Worm (Caenorhabditis elegans) whole organism, L2 larva: ENCODE data around the gene F22E12.1.

ENCODE experiments used
- F13H6.1 ChIP-seq: sonication (generic microtip); optimal IDR thresholded peaks from 2 replicates; lab custom pipeline; 2016; ENCODE audit warnings: missing genetic modification characterization, missing compliant biosample characterization
- Y55F3AM.14 ChIP-seq: fragments of 200-800 bp; sonication (Bioruptor generic); optimal IDR thresholded peaks from 2 replicates; lab custom pipeline; 2018; ENCODE audit warnings: mild to moderate bottlenecking, missing genetic modification characterization, missing compliant biosample characterization
- ZK546.5 ChIP-seq: sonication (generic microtip); optimal IDR thresholded peaks from 2 replicates; lab custom pipeline; 2017; ENCODE audit warnings: missing biosample characterization, missing genetic modification characterization
- alr-1 ChIP-seq: fragments of 150-350 bp; optimal IDR thresholded peaks from 2 replicates; lab custom pipeline; 2014; ENCODE audit warnings: missing biosample characterization, missing genetic modification characterization
- aly-2 ChIP-seq: fragments of 150-350 bp; optimal IDR thresholded peaks from 2 replicates; lab custom pipeline; 2014; ENCODE audit warnings: missing biosample characterization, missing genetic modification characterization
- ceh-82 ChIP-seq: fragments of 150-350 bp; optimal IDR thresholded peaks from 2 replicates; lab custom pipeline; 2014; ENCODE audit warnings: missing biosample characterization, missing genetic modification characterization
- crh-2 ChIP-seq: sonication (generic microtip); optimal IDR thresholded peaks from 2 replicates; lab custom pipeline; 2017; ENCODE audit warnings: missing biosample characterization, missing genetic modification characterization
- dmd-4 ChIP-seq: sonication (generic microtip); optimal IDR thresholded peaks from 2 replicates; lab custom pipeline; 2017; ENCODE audit warnings: missing biosample characterization, missing genetic modification characterization
- elt-1 ChIP-seq: fragments of 150-350 bp; optimal IDR thresholded peaks from 2 replicates; lab custom pipeline; 2014; ENCODE audit warnings: missing biosample characterization, missing genetic modification characterization
- fos-1 ChIP-seq: fragments of 150-350 bp; optimal IDR thresholded peaks from 2 replicates; lab custom pipeline; 2014; ENCODE audit warnings: missing biosample characterization, missing genetic modification characterization
- gmeb-1 ChIP-seq: fragments of 150-350 bp; optimal IDR thresholded peaks from 2 replicates; lab custom pipeline; 2014; ENCODE audit warnings: missing biosample characterization, missing genetic modification characterization
- lin-11 ChIP-seq: fragments of 150-350 bp; sonication (generic microtip); optimal IDR thresholded peaks from 2 replicates; lab custom pipeline; 2014; ENCODE audit warnings: missing biosample characterization, missing genetic modification characterization, inconsistent platforms, mixed read lengths
- lsy-2 ChIP-seq, 2 experiments: fragments of 150-350 bp in 1 of 2; sonication (generic microtip) in 1 of 2; optimal IDR thresholded peaks; 2 replicates each; lab custom pipeline; 2014 to 2017; ENCODE audit warnings: missing biosample characterization in 2 of 2, missing genetic modification characterization in 2 of 2
- mab-5 ChIP-seq: fragments of 150-350 bp; optimal IDR thresholded peaks from 2 replicates; lab custom pipeline; 2014; ENCODE audit warnings: missing biosample characterization, missing genetic modification characterization
- mbf-1 ChIP-seq: sonication (generic microtip); optimal IDR thresholded peaks from 2 replicates; lab custom pipeline; 2017; ENCODE audit warnings: missing biosample characterization, missing genetic modification characterization
- nhr-10 ChIP-seq: sonication (generic microtip); optimal IDR thresholded peaks from 2 replicates; lab custom pipeline; 2017; ENCODE audit warnings: missing biosample characterization, missing genetic modification characterization
- nhr-11 ChIP-seq: fragments of 150-350 bp; optimal IDR thresholded peaks from 2 replicates; lab custom pipeline; 2014; ENCODE audit warnings: missing biosample characterization, missing genetic modification characterization
- nhr-12 ChIP-seq: fragments of 150-350 bp; optimal IDR thresholded peaks from 2 replicates; lab custom pipeline; 2014; ENCODE audit warnings: missing biosample characterization, missing genetic modification characterization
- nhr-237 ChIP-seq: fragments of 150-350 bp; optimal IDR thresholded peaks from 2 replicates; lab custom pipeline; 2014; ENCODE audit warnings: missing biosample characterization, missing genetic modification characterization
- nhr-25 ChIP-seq: fragments of 150-350 bp; sonication (generic microtip); optimal IDR thresholded peaks from 3 replicates; lab custom pipeline; 2014; ENCODE audit warnings: missing biosample characterization, missing genetic modification characterization
- nhr-6 ChIP-seq: fragments of 150-350 bp; optimal IDR thresholded peaks from 2 replicates; lab custom pipeline; 2014; ENCODE audit warnings: missing biosample characterization, missing genetic modification characterization
- peb-1 ChIP-seq: fragments of 150-350 bp; optimal IDR thresholded peaks from 2 replicates; lab custom pipeline; 2014; ENCODE audit warnings: missing biosample characterization, missing genetic modification characterization
- skn-1 ChIP-seq: sonication (generic microtip); optimal IDR thresholded peaks from 2 replicates; lab custom pipeline; 2017; ENCODE audit warnings: missing biosample characterization, missing genetic modification characterization
- sma-3 ChIP-seq: sonication (generic microtip); optimal IDR thresholded peaks from 2 replicates; lab custom pipeline; 2016; ENCODE audit warnings: missing genetic modification reagents, missing genetic modification characterization, missing compliant biosample characterization
- sma-9 ChIP-seq, 2 experiments: fragments of 150-350 bp in 1 of 2; sonication (generic microtip) in 1 of 2; optimal IDR thresholded peaks; 2 replicates each; lab custom pipeline; 2014 to 2016; ENCODE audit warnings: missing genetic modification characterization in 2 of 2, mild to moderate bottlenecking in 1 of 2, missing biosample characterization in 1 of 2, missing compliant biosample characterization in 1 of 2, missing genetic modification reagents in 1 of 2, moderate library complexity in 1 of 2
- snpc-4 ChIP-seq: fragments of 150-350 bp; optimal IDR thresholded peaks from 2 replicates; lab custom pipeline; 2014; ENCODE audit warnings: missing biosample characterization, missing genetic modification characterization
- unc-39 ChIP-seq: fragments of 150-350 bp; optimal IDR thresholded peaks from 2 replicates; lab custom pipeline; 2014; ENCODE audit warnings: missing biosample characterization, missing genetic modification characterization
- ztf-4 ChIP-seq: fragments of 150-350 bp; optimal IDR thresholded peaks from 2 replicates; lab custom pipeline; 2014; ENCODE audit warnings: missing biosample characterization, missing genetic modification characterization

F22E12.1 gene

ce11 chrV:10435198-10435597 is 21.9 kb downstream of the F22E12.1 start:
- TF ChIP-seq crh-2 (tag; lab: Kevin White, UChicago): peak; percentile 42
- no peak for TF ChIP-seq sma-3 (GFP tag; lab: Kevin White, UChicago)
- peak; percentile 70 for TF ChIP-seq fos-1 (tag; lab: Kevin White, UChicago)
- TF ChIP-seq snpc-4 (tag; lab: Kevin White, UChicago): no peak
- TF ChIP-seq sma-9 (GFP tag; optimal IDR thresholded peaks at IDR 0.05; lab: Kevin White, UChicago): peak; percentile 18
- no peak for TF ChIP-seq sma-9 (tag; optimal IDR thresholded peaks at IDR 0.05; lab: Kevin White, UChicago)
- TF ChIP-seq gmeb-1 (tag; lab: Kevin White, UChicago): no peak
- TF ChIP-seq, all 48 proteins: peak for 3

ce11 chrV:10433721-10434120 is 23.4 kb downstream of the F22E12.1 start, which contains the start of gene Y32F6A.4:
TSS of gene Y32F6A.4 (minus strand) at chrV:10434067.
- TF ChIP-seq fos-1 (tag; lab: Kevin White, UChicago) (peak; percentile 51), Y55F3AM.14 (GFP tag; lab: Kevin White, UChicago) (no peak), crh-2 (tag; lab: Kevin White, UChicago) (peak; percentile 2), unc-39 (tag; lab: Kevin White, UChicago) (no peak), gmeb-1 (tag; lab: Kevin White, UChicago) (peak; percentile 8)
- TF ChIP-seq, all 48 proteins: peak for 3

- TF ChIP-seq lsy-2 (tag; optimal IDR thresholded peaks at IDR 0.05; lab: Kevin White, UChicago) (no peak), gmeb-1 (tag; lab: Kevin White, UChicago) (peak; percentile 25), sma-9 (GFP tag; optimal IDR thresholded peaks at IDR 0.05; lab: Kevin White, UChicago) (peak; percentile 9), sma-9 (tag; optimal IDR thresholded peaks at IDR 0.05; lab: Kevin White, UChicago) (no peak), ztf-4 (no peak), nhr-11 (tag; lab: Kevin White, UChicago) (no peak), nhr-12 (tag; lab: Kevin White, UChicago) (no peak), peb-1 (tag; lab: Kevin White, UChicago) (no peak), ceh-82 (tag; lab: Kevin White, UChicago) (no peak), crh-2 (tag; lab: Kevin White, UChicago) (peak; percentile 24), fos-1 (tag; lab: Kevin White, UChicago) (peak; percentile 90), mab-5 (tag; lab: Kevin White, UChicago) (no peak), nhr-6 (tag; lab: Kevin White, UChicago) (no peak), skn-1 (tag; lab: Kevin White, UChicago) (peak; percentile 20)
Measured at ce11 chrV:10432607-10433006, 24.5 kb downstream of the F22E12.1 start.

- TF ChIP-seq mbf-1 (tag; lab: Kevin White, UChicago) (no peak), peb-1 (tag; lab: Kevin White, UChicago) (no peak), mab-5 (tag; lab: Kevin White, UChicago) (no peak), ZK546.5 (no peak), dmd-4 (tag; lab: Kevin White, UChicago) (no peak), skn-1 (tag; lab: Kevin White, UChicago) (no peak), nhr-12 (tag; lab: Kevin White, UChicago) (no peak), lin-11 (tag; lab: Kevin White, UChicago) (no peak), nhr-11 (tag; lab: Kevin White, UChicago) (no peak), elt-1 (tag; lab: Kevin White, UChicago) (no peak), alr-1 (no peak)
Measured at ce11 chrV:10428608-10429007, 28.5 kb downstream of the F22E12.1 start, which contains the start of gene tag-314. TSS of gene tag-314 (minus strand) at chrV:10428708.

ce11 chrV:10426253-10426652 is 30.9 kb downstream of the F22E12.1 start, which contains the start of gene apc-10:
TSS of gene apc-10 (minus strand) at chrV:10426353.
- TF ChIP-seq nhr-237 (tag; lab: Kevin White, UChicago) (no peak), fos-1 (tag; lab: Kevin White, UChicago) (no peak), Y55F3AM.14 (GFP tag; lab: Kevin White, UChicago) (no peak)

ce11 chrV:10425098-10425497 is 32.0 kb downstream of the F22E12.1 start, which contains the start of gene col-12:
TSS of gene col-12 (minus strand) at chrV:10425198.
- TF ChIP-seq nhr-25 (tag; lab: Kevin White, UChicago) (no peak), nhr-10 (tag; lab: Kevin White, UChicago) (no peak), Y55F3AM.14 (GFP tag; lab: Kevin White, UChicago) (no peak), gmeb-1 (tag; lab: Kevin White, UChicago) (no peak), nhr-11 (tag; lab: Kevin White, UChicago) (no peak), mbf-1 (tag; lab: Kevin White, UChicago) (no peak), peb-1 (tag; lab: Kevin White, UChicago) (no peak), ZK546.5 (no peak), F13H6.1 (tag; lab: Kevin White, UChicago) (no peak), aly-2 (tag; lab: Kevin White, UChicago) (no peak)
